Worm (Caenorhabditis elegans): Measurements from ENCODE around the gene crn-5.

crn-5 gene

DNA sequence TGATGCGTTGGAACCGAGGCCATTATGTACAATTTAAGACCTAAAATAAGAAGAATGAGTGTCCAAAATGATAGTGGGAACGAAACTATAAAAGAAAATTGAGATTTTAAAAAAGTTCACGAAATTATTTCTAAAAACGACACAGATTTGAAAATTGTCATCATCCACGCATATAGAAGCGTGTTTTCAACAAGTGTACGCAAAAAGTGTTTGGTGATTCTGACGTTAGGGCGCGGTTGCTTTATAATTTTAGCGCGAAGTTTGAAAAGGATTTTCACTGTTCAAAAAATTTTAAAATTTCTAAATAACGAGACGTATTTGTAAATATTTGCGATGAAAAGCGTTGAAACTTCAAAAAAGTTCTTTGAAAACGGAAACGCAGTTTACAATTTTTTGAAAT is 29.2 kb upstream of the crn-5 start, which contains the start of gene cdc-48.1 (continued):
- TF ChIP-seq mdl-1 (tag; optimal IDR thresholded peaks at IDR 0.05) (peak; percentile 94), egl-5 (tag; optimal IDR thresholded peaks at IDR 0.05) (peak; percentile 97), ztf-11 (tag; optimal IDR thresholded peaks at IDR 0.05) (peak; percentile 54), nhr-12 (tag; optimal IDR thresholded peaks at IDR 0.05) (no peak), nhr-76 (tag; optimal IDR thresholded peaks at IDR 0.05) (peak; percentile 94), hmg-11 (tag; optimal IDR thresholded peaks at IDR 0.05) (peak; percentile 98), nhr-43 (tag; optimal IDR thresholded peaks at IDR 0.05; ENCODE audit: poor library complexity, severe bottlenecking) (peak; percentile 99), jun-1 (tag; optimal IDR thresholded peaks at IDR 0.05) (peak; percentile 99), tbx-2 (tag; optimal IDR thresholded peaks at IDR 0.05) (peak; percentile 97)

DNA sequence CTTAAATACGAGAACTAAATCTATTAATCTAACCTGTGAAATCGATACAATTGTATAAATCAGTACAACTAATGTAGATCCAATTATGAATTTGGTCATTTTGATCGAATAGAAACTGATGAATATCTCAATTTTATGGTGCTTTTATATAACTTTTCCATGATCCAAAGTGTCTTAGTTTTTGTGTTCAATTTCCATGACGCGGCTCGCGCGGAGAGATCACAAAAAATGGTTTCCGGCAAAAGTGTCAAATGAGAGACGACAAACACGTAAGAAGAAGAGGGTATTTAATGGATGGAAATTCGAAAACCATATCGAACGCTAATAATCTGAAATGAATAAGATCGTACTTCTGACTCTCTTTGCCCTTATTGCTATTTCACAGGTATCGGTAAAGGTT is 28.0 kb upstream of the crn-5 start, which contains the start of the genes C06A1.6 and C06A1.7:
Gene C06A1.6, minus strand, starts transcription at position 101 of the 400 bp plus-strand sequence.
Gene C06A1.7, plus strand, starts transcription at position 314 of the 400 bp plus-strand sequence.
- no peak for TF ChIP-seq aly-2 (tag; optimal IDR thresholded peaks at IDR 0.05)
- TF ChIP-seq hmg-11 (tag; optimal IDR thresholded peaks at IDR 0.05): no peak
- TF ChIP-seq tbx-2 (tag; optimal IDR thresholded peaks at IDR 0.05): no peak

DNA sequence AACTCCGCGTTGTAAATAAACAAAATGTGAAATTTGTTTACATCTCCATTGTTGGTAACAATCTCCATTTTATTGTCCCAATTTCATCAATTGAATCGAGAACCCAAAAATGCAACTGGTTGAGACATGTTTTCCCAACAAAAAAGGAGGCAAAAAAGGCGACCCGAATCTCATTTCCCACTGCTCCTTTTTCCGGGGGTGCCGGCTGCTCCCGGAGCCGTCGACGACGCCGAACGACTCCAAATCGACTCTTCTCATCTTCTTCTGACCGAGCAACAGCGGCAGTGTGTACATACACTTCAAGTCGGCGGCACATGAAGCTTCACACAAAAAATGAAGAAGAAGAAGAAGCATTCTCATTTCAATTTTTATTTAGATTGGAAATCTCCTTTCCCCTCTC is 26.1 kb upstream of the crn-5 start:
- TF ChIP-seq lin-15B (tag; optimal IDR thresholded peaks at IDR 0.05) (no peak), fkh-10 (GFP tag; optimal IDR thresholded peaks at IDR 0.05) (peak; percentile 9)

DNA sequence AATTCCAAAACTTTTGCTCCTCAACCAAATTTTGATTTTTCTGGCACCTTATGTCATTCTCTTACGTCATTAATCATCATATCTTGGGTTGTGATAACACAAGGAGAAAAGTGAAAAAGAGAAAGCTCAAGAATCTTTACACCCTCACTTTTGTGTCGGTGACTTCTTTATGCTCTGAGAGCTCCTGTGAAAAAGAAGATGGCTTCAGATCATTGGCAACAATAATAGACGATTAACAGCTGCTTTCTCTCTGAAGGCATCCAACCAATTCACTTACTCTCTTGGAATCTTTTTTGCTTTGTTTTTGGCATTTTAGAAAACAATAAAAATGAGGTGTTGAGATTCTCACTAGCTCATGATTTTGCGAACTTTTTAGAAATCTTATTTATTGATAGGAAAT is 23.1 kb upstream of the crn-5 start:
- TF ChIP-seq unc-62 (GFP tag; optimal IDR thresholded peaks at IDR 0.05) (no peak), nfya-1 (tag; optimal IDR thresholded peaks at IDR 0.05; ENCODE audit: insufficient read depth) (peak; percentile 18), pqm-1 (tag; optimal IDR thresholded peaks at IDR 0.05) (no peak), nhr-11 (tag; optimal IDR thresholded peaks at IDR 0.05) (peak; percentile 49), nhr-23 (tag; optimal IDR thresholded peaks at IDR 0.05) (no peak), pha-4 (tag; optimal IDR thresholded peaks at IDR 0.05) (no peak), fos-1 (tag; optimal IDR thresholded peaks at IDR 0.05) (no peak)

DNA sequence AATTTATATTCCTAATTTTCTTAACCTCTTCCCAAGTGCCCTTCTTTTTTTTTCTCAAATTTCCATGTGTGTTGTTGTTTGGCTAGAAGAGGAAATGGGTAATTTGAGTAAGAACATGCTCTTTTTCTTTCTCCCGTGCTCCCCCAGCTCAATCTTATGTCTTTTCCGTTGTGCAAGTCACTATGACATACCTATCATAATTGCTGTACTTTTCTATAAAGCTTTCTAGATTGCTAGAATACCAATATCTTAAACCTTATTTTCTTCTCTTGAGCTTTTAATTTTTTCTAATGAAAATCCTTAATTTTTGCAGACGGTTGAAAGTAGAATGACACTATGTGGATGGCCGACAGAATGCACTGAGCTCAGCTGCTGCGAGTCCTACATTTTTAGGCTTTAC is 22.2 kb upstream of the crn-5 start, which contains the start of gene txt-13:
Gene txt-13, plus strand, starts transcription at position 301 of the 400 bp plus-strand sequence.
- TF ChIP-seq lin-39 (tag; optimal IDR thresholded peaks at IDR 0.05) (no peak), nhr-12 (tag; optimal IDR thresholded peaks at IDR 0.05) (no peak), jun-1 (tag; optimal IDR thresholded peaks at IDR 0.05) (no peak), nhr-28 (tag; optimal IDR thresholded peaks at IDR 0.05) (no peak), snpc-4 (tag; optimal IDR thresholded peaks at IDR 0.05) (no peak), egl-27 (tag; optimal IDR thresholded peaks at IDR 0.05) (no peak), hmg-11 (tag; optimal IDR thresholded peaks at IDR 0.05) (no peak)

DNA sequence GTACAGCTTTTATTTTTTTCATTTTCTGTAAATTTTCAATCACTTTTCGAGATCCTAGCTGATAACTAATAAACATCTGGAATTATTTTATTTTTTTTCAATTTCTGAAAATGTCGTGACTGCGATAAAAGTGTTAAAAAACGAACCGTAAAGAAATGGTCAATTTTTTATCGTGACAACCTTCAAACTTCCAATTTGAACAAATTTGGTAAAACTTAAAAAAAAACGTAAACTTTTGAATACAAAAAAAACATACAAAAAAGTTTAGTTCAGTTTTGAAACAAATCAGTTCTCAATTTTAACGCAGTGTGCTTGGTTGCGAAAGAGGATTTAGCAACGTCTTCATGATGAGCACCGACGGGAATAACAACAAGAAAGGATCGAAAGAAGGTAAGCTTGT is 20.6 kb upstream of the crn-5 start, which contains the start of gene C06A1.3:
Gene C06A1.3, plus strand, starts transcription at position 301 of the 400 bp plus-strand sequence.
- no peak for TF ChIP-seq R02D3.7 (tag; optimal IDR thresholded peaks at IDR 0.05)

DNA sequence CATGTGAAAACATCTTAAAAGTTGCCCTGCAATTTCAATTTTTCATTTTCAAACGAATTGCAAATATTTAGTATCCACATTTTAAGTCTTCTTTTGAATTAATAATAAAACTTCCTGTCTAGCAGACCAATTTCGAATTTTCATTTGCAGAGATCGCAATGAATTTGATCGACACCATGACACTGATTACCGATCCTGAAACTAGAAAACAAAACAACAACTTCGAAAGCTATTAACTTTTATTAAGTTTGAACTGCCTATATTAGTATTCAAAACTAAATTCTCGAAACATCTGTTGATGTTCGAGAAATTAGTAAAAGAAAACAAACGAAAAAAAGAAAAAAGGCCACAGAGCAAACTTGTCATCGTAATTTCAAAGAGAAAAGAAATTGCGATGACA is 18.4 kb upstream of the crn-5 start:
- no peak for TF ChIP-seq nhr-11 (tag; optimal IDR thresholded peaks at IDR 0.05)
- TF ChIP-seq sea-2 (GFP tag; optimal IDR thresholded peaks at IDR 0.05): no peak
- no peak for TF ChIP-seq unc-62 (GFP tag; optimal IDR thresholded peaks at IDR 0.05)
- no peak for TF ChIP-seq lin-39 (tag; optimal IDR thresholded peaks at IDR 0.05)
- TF ChIP-seq mdl-1 (tag; optimal IDR thresholded peaks at IDR 0.05): no peak
- TF ChIP-seq ztf-4 (tag; optimal IDR thresholded peaks at IDR 0.05): no peak
- TF ChIP-seq jun-1 (tag; optimal IDR thresholded peaks at IDR 0.05): no peak
- TF ChIP-seq nhr-43 (tag; optimal IDR thresholded peaks at IDR 0.05; ENCODE audit: poor library complexity, severe bottlenecking): no peak
- TF ChIP-seq unc-39 (tag; optimal IDR thresholded peaks at IDR 0.05): no peak
- TF ChIP-seq pqm-1 (tag; optimal IDR thresholded peaks at IDR 0.05): no peak
- TF ChIP-seq snpc-4 (tag; optimal IDR thresholded peaks at IDR 0.05): no peak
- TF ChIP-seq daf-12 (tag; optimal IDR thresholded peaks at IDR 0.05): no peak
- TF ChIP-seq fkh-10 (GFP tag; optimal IDR thresholded peaks at IDR 0.05): no peak
- no peak for TF ChIP-seq ceh-82 (tag; optimal IDR thresholded peaks at IDR 0.05)
